Worm (Caenorhabditis elegans) whole organism, L4 larva: Measurements from ENCODE around the gene C25H3.1.
A peak's percentile ranks its signal among the peaks of the same experiment; 100 is the strongest.

Experiments used
- D1046.2 ChIP-seq: fragments of 200-800 bp; sonication (Bioruptor generic); IDR thresholded peaks from 2 replicates; pipeline ENCODE4 v1.3.6; 2022; ENCODE audit warnings: missing genetic modification characterization, missing compliant biosample characterization
- F49E8.2 ChIP-seq: sonication (generic microtip); optimal IDR thresholded peaks from 2 replicates; lab custom pipeline; 2016; ENCODE audit warnings: missing compliant biosample characterization, mild to moderate bottlenecking, missing genetic modification characterization, borderline replicate concordance
- T26A8.4 ChIP-seq: fragments of 200-800 bp; sonication (Bioruptor generic); IDR thresholded peaks from 2 replicates; pipeline ENCODE4 v1.3.6; 2022; ENCODE audit warnings: missing genetic modification characterization, missing compliant biosample characterization
- Y105C5A.15 ChIP-seq: fragments of 200-800 bp; sonication (Bioruptor generic); IDR thresholded peaks from 2 replicates; pipeline ENCODE4 v1.3.6; 2022; ENCODE audit warnings: missing genetic modification characterization, missing compliant biosample characterization
- Y48G9A.11 ChIP-seq: fragments of 200-800 bp; sonication (Bioruptor generic); IDR thresholded peaks from 2 replicates; pipeline ENCODE4 v1.3.6; 2022; ENCODE audit warnings: missing genetic modification reagents, missing genetic modification characterization, missing compliant biosample characterization
- Y5F2A.4 ChIP-seq: fragments of 200-800 bp; sonication (Bioruptor generic); optimal IDR thresholded peaks from 2 replicates; lab custom pipeline; 2018; ENCODE audit warnings: mild to moderate bottlenecking, missing genetic modification characterization, missing compliant biosample characterization
- Y75B8A.6 ChIP-seq: fragments of 200-800 bp; sonication (Bioruptor generic); IDR thresholded peaks from 2 replicates; pipeline ENCODE4 v1.3.6; 2022; ENCODE audit warnings: missing genetic modification reagents, missing genetic modification characterization, missing compliant biosample characterization
- ZK546.5 ChIP-seq, 2 experiments: sonication (generic microtip); optimal IDR thresholded peaks; 2 replicates each; lab custom pipeline; 2017; ENCODE audit warnings: missing biosample characterization in 2 of 2, missing genetic modification characterization in 2 of 2
- ama-1 ChIP-seq: fragments of 150-350 bp; optimal IDR thresholded peaks from 2 replicates; lab custom pipeline; 2014; ENCODE audit warnings: inconsistent platforms, mixed read lengths
- arid-1 ChIP-seq: fragments of 200-800 bp; sonication (Bioruptor generic); conservative IDR thresholded peaks from 2 replicates; pipeline ENCODE4 v1.3.6; 2022; ENCODE audit warnings: missing genetic modification reagents, missing genetic modification characterization, missing compliant biosample characterization
- attf-4 ChIP-seq: sonication (generic microtip); optimal IDR thresholded peaks from 3 replicates; lab custom pipeline; 2017; ENCODE audit warnings: missing biosample characterization, missing genetic modification characterization
- ceh-32 ChIP-seq: sonication (generic microtip); optimal IDR thresholded peaks from 2 replicates; lab custom pipeline; 2016; ENCODE audit warnings: mild to moderate bottlenecking, missing genetic modification characterization, missing compliant biosample characterization; ENCODE audit not compliant: poor library complexity
- ctbp-1 ChIP-seq: fragments of 200-800 bp; sonication (Bioruptor generic); IDR thresholded peaks from 2 replicates; pipeline ENCODE4 v1.3.6; 2022; ENCODE audit warnings: missing genetic modification reagents, missing genetic modification characterization, missing compliant biosample characterization
- daf-8 ChIP-seq: fragments of 200-800 bp; sonication (Bioruptor generic); IDR thresholded peaks from 2 replicates; pipeline ENCODE4 v1.3.6; 2022; ENCODE audit warnings: missing genetic modification characterization, missing compliant biosample characterization
- dmd-9 ChIP-seq: fragments of 200-800 bp; sonication (Bioruptor generic); IDR thresholded peaks from 2 replicates; pipeline ENCODE4 v1.3.6; 2022; ENCODE audit warnings: missing genetic modification reagents, missing genetic modification characterization, missing compliant biosample characterization
- dve-1 ChIP-seq: sonication (generic microtip); optimal IDR thresholded peaks from 2 replicates; lab custom pipeline; 2017; ENCODE audit warnings: antibody characterized with exemption, mild to moderate bottlenecking, missing genetic modification characterization, missing compliant biosample characterization; ENCODE audit not compliant: insufficient read depth
- egl-43 ChIP-seq: fragments of 200-800 bp; sonication (Bioruptor generic); IDR thresholded peaks from 2 replicates; pipeline ENCODE4 v1.3.6; 2022; ENCODE audit warnings: missing genetic modification reagents, missing genetic modification characterization, missing compliant biosample characterization
- fos-1 ChIP-seq: fragments of 150-350 bp; optimal IDR thresholded peaks from 2 replicates; lab custom pipeline; 2014; ENCODE audit warnings: missing biosample characterization, missing genetic modification characterization
- hlh-11 ChIP-seq: fragments of 200-800 bp; sonication (Bioruptor generic); optimal IDR thresholded peaks from 2 replicates; lab custom pipeline; 2018; ENCODE audit warnings: mild to moderate bottlenecking, missing genetic modification characterization, missing compliant biosample characterization
- lim-7 ChIP-seq: fragments of 200-800 bp; sonication (Bioruptor generic); IDR thresholded peaks from 2 replicates; pipeline ENCODE4 v1.3.6; 2022; ENCODE audit warnings: missing genetic modification characterization, missing compliant biosample characterization
- lin-13 ChIP-seq: fragments of 150-350 bp; optimal IDR thresholded peaks from 2 replicates; lab custom pipeline; 2014; ENCODE audit warnings: missing biosample characterization, missing genetic modification reagents, missing genetic modification characterization
- lin-15B ChIP-seq: fragments of 150-350 bp; sonication (generic microtip); optimal IDR thresholded peaks from 3 replicates; lab custom pipeline; 2014; ENCODE audit warnings: missing biosample characterization, missing genetic modification characterization
- lin-38 ChIP-seq: fragments of 200-800 bp; sonication (Bioruptor generic); IDR thresholded peaks from 2 replicates; pipeline ENCODE4 v1.3.6; 2022; ENCODE audit warnings: missing genetic modification reagents, missing genetic modification characterization, missing compliant biosample characterization
- lin-39 ChIP-seq: fragments of 150-350 bp; optimal IDR thresholded peaks from 2 replicates; lab custom pipeline; 2014; ENCODE audit warnings: missing biosample characterization, missing genetic modification reagents, missing genetic modification characterization
- madf-5 ChIP-seq, 2 experiments: fragments of 200-800 bp; sonication (Bioruptor generic); IDR thresholded peaks; 2 replicates each; pipeline ENCODE4 v1.3.6; 2022; ENCODE audit warnings: missing compliant biosample characterization in 2 of 2, missing genetic modification characterization in 2 of 2
- mdl-1 ChIP-seq, 2 experiments: fragments of 150-350 bp in 1 of 2; sonication (generic microtip) in 1 of 2; optimal IDR thresholded peaks; 2 replicates each; lab custom pipeline; 2014 to 2017; ENCODE audit warnings: missing biosample characterization in 2 of 2, missing genetic modification characterization in 2 of 2
- mes-2 ChIP-seq: sonication (generic microtip); optimal IDR thresholded peaks from 2 replicates; lab custom pipeline; 2016; ENCODE audit warnings: missing genotype, mild to moderate bottlenecking, missing genetic modification characterization, missing compliant biosample characterization; ENCODE audit not compliant: poor library complexity, severe bottlenecking
- mxl-2 ChIP-seq: fragments of 200-800 bp; sonication (Bioruptor generic); conservative IDR thresholded peaks from 2 replicates; pipeline ENCODE4 v1.3.6; 2022; ENCODE audit warnings: missing genetic modification reagents, missing genetic modification characterization, missing compliant biosample characterization
- nhr-11 ChIP-seq: fragments of 150-350 bp; optimal IDR thresholded peaks from 2 replicates; lab custom pipeline; 2014; ENCODE audit warnings: missing biosample characterization, missing genetic modification characterization
- nhr-237 ChIP-seq: sonication (generic microtip); optimal IDR thresholded peaks from 2 replicates; lab custom pipeline; 2017; ENCODE audit warnings: missing biosample characterization, missing genetic modification characterization
- nhr-25 ChIP-seq: sonication (generic microtip); optimal IDR thresholded peaks from 2 replicates; lab custom pipeline; 2017; ENCODE audit warnings: missing genetic modification characterization, mild to moderate bottlenecking, missing compliant biosample characterization, antibody characterized with exemption, moderate library complexity, borderline replicate concordance; ENCODE audit not compliant: insufficient read depth
- nhr-41 ChIP-seq: fragments of 200-800 bp; sonication (Bioruptor generic); IDR thresholded peaks from 2 replicates; pipeline ENCODE4 v1.3.6; 2022; ENCODE audit warnings: missing genetic modification reagents, missing genetic modification characterization, missing compliant biosample characterization
- pha-4 ChIP-seq, 2 experiments: fragments of 150-350 bp in 1 of 2; fragments of 200-800 bp in 1 of 2; sonication (Bioruptor generic) in 1 of 2; IDR thresholded peaks in 1 of 2; optimal IDR thresholded peaks in 1 of 2; 2 replicates each; pipeline versions ENCODE4 v1.3.6 to Lab custom; 2014 to 2022; ENCODE audit warnings: missing genetic modification characterization in 2 of 2, missing genetic modification reagents in 2 of 2, missing biosample characterization in 1 of 2, missing compliant biosample characterization in 1 of 2
- php-3 ChIP-seq: fragments of 200-800 bp; sonication (Bioruptor generic); IDR thresholded peaks from 2 replicates; pipeline ENCODE4 v1.3.6; 2022; ENCODE audit warnings: missing genetic modification reagents, missing genetic modification characterization, missing compliant biosample characterization
- snpc-1.2 ChIP-seq: fragments of 200-800 bp; sonication (Bioruptor generic); IDR thresholded peaks from 2 replicates; pipeline ENCODE4 v1.3.6; 2022; ENCODE audit warnings: missing genetic modification reagents, missing genetic modification characterization, missing compliant biosample characterization
- spr-3 ChIP-seq: fragments of 200-800 bp; sonication (Bioruptor generic); optimal IDR thresholded peaks from 2 replicates; lab custom pipeline; 2018; ENCODE audit warnings: mild to moderate bottlenecking, missing genetic modification characterization, missing compliant biosample characterization
- tag-97 ChIP-seq: fragments of 200-800 bp; sonication (Bioruptor generic); IDR thresholded peaks from 2 replicates; pipeline ENCODE4 v1.3.6; 2022; ENCODE audit warnings: missing genetic modification characterization, missing compliant biosample characterization
- tra-1 ChIP-seq: fragments of 200-800 bp; sonication (Bioruptor generic); IDR thresholded peaks from 2 replicates; pipeline ENCODE4 v1.3.6; 2022; ENCODE audit warnings: missing genetic modification reagents, missing genetic modification characterization, missing compliant biosample characterization
- zip-11 ChIP-seq: fragments of 200-800 bp; sonication (Bioruptor generic); IDR thresholded peaks from 2 replicates; pipeline ENCODE4 v1.3.6; 2022; ENCODE audit warnings: missing genetic modification characterization, missing compliant biosample characterization
- zip-2 ChIP-seq: fragments of 150-350 bp; optimal IDR thresholded peaks from 2 replicates; lab custom pipeline; 2014; ENCODE audit warnings: missing biosample characterization, missing genetic modification characterization
- ztf-7 ChIP-seq: fragments of 150-350 bp; optimal IDR thresholded peaks from 2 replicates; lab custom pipeline; 2014; ENCODE audit warnings: missing biosample characterization, missing genetic modification characterization

Gene C25H3.1

ce11 chrII:5712126-5712525 is 13.3 kb downstream of the C25H3.1 start (continued):
- no peak for TF ChIP-seq nhr-41 (GFP tag; lab: Robert Waterston, UW)
- no peak for TF ChIP-seq F49E8.2 (tag; lab: Kevin White, UChicago)
- peak; percentile 26; the same call in 1 of the 2 replicates for TF ChIP-seq Y48G9A.11 (GFP tag; lab: Robert Waterston, UW)
- no peak for TF ChIP-seq daf-8 (GFP tag; lab: Robert Waterston, UW)
- no peak for TF ChIP-seq nhr-25 (tag; lab: Kevin White, UChicago)
- TF ChIP-seq lin-39 (tag; lab: Kevin White, UChicago): no peak
- no peak for TF ChIP-seq Y75B8A.6 (GFP tag; lab: Robert Waterston, UW)
- TF ChIP-seq tag-97: no peak
- TF ChIP-seq dmd-9: no peak
- TF ChIP-seq ZK546.5 (tag; optimal IDR thresholded peaks at IDR 0.05; lab: Kevin White, UChicago): no peak
- 0 out of 2 replicates have a peak, but pooled peaks have one; percentile 25 for TF ChIP-seq php-3 (GFP tag; lab: Robert Waterston, UW)
- TF ChIP-seq lin-15B: no peak
- TF ChIP-seq D1046.2 (GFP tag; lab: Robert Waterston, UW): no peak
- TF ChIP-seq fos-1 (tag; lab: Kevin White, UChicago): no peak
- no peak for TF ChIP-seq hlh-11 (tag; lab: Kevin White, UChicago)
- 0 out of 2 replicates have a peak, but pooled peaks have one; percentile 8 for TF ChIP-seq snpc-1.2 (GFP tag; lab: Robert Waterston, UW)
- TF ChIP-seq lin-13 (GFP tag; lab: Kevin White, UChicago): no peak
- 0 out of 2 replicates have a peak, but pooled peaks have one; percentile 20 for TF ChIP-seq arid-1 (GFP tag; lab: Robert Waterston, UW)
- no peak for TF ChIP-seq ztf-7 (tag; lab: Kevin White, UChicago)
- TF ChIP-seq ceh-32 (tag; lab: Kevin White, UChicago): no peak
- no peak for TF ChIP-seq Y105C5A.15 (GFP tag; lab: Robert Waterston, UW)
- TF ChIP-seq lim-7: no peak
- no peak for TF ChIP-seq nhr-11 (tag; lab: Kevin White, UChicago)
- TF ChIP-seq spr-3 (GFP tag; lab: Kevin White, UChicago): no peak
- TF ChIP-seq tra-1 (GFP tag; lab: Robert Waterston, UW): no peak
- TF ChIP-seq pha-4 (GFP tag; IDR thresholded peaks at IDR 0.05; lab: Robert Waterston, UW): no peak
- no peak for TF ChIP-seq pha-4 (tag; optimal IDR thresholded peaks at IDR 0.05; lab: Kevin White, UChicago)
- no peak for TF ChIP-seq Y5F2A.4
- TF ChIP-seq egl-43 (GFP tag; lab: Robert Waterston, UW): no peak
- no peak for TF ChIP-seq zip-2 (tag; lab: Kevin White, UChicago)
- no peak for TF ChIP-seq nhr-237 (tag; lab: Kevin White, UChicago)
- TF ChIP-seq dve-1 (tag; lab: Kevin White, UChicago): no peak
- no peak for TF ChIP-seq lin-38
- TF ChIP-seq mes-2 (tag; lab: Kevin White, UChicago): peak; percentile 4
- TF ChIP-seq mdl-1 (tag; optimal IDR thresholded peaks at IDR 0.05; lab: Kevin White, UChicago): no peak
- TF ChIP-seq T26A8.4 (GFP tag; lab: Robert Waterston, UW): no peak
- TF ChIP-seq mxl-2 (GFP tag; lab: Robert Waterston, UW): no peak
- TF ChIP-seq ama-1 (lab: Kevin White, UChicago): peak; percentile 81
- no peak for TF ChIP-seq madf-5 (GFP tag; IDR thresholded peaks at IDR 0.05; lab: Robert Waterston, UW)
- TF ChIP-seq attf-4 (tag; lab: Kevin White, UChicago): no peak
- TF ChIP-seq ctbp-1 (GFP tag; lab: Robert Waterston, UW): no peak
- TF ChIP-seq zip-11 (GFP tag; lab: Robert Waterston, UW): no peak
